Fruit fly (Drosophila melanogaster) whole organism, wandering third instar larva: Measurements from ENCODE around the gene Osi17.

Experiments
- Abd-B ChIP-seq: fragments of >200 bp; optimal IDR thresholded peaks from 2 replicates; lab custom pipeline; 2017; ENCODE audit warnings: missing biosample characterization, missing genetic modification characterization
- CG32264 ChIP-seq: fragments of 200-800 bp; sonication (Bioruptor generic); optimal IDR thresholded peaks from 2 replicates; lab custom pipeline; 2016; ENCODE audit warnings: missing biosample characterization, missing genetic modification characterization
- CG9705 ChIP-seq: fragments of 200-800 bp; sonication (Bioruptor generic); optimal IDR thresholded peaks from 2 replicates; lab custom pipeline; 2018; ENCODE audit warnings: missing biosample characterization, mild to moderate bottlenecking, missing genetic modification characterization
- CrebA ChIP-seq: fragments of 200-800 bp; sonication (Bioruptor generic); optimal IDR thresholded peaks from 2 replicates; lab custom pipeline; 2016; ENCODE audit warnings: missing biosample characterization, mild to moderate bottlenecking, missing genetic modification characterization, borderline replicate concordance
- Dfd ChIP-seq: fragments of >200 bp; optimal IDR thresholded peaks from 2 replicates; lab custom pipeline; 2017; ENCODE audit warnings: missing biosample characterization, missing genetic modification characterization
- Dif ChIP-seq: fragments of 200-275, 200-300 bp; sonication (Bioruptor generic); optimal IDR thresholded peaks from 2 replicates; lab custom pipeline; 2018; ENCODE audit warnings: missing biosample characterization, missing genetic modification characterization; ENCODE audit not compliant: partially characterized antibody
- GATAd ChIP-seq: sonication (Bioruptor generic); optimal IDR thresholded peaks from 2 replicates; lab custom pipeline; 2016; ENCODE audit warnings: missing biosample characterization, missing genetic modification characterization
- HLH106 ChIP-seq: fragments of 200-800 bp; optimal IDR thresholded peaks from 3 replicates; lab custom pipeline; 2019; ENCODE audit warnings: missing biosample characterization, mild to moderate bottlenecking, missing genetic modification characterization, moderate library complexity
- Hnf4 ChIP-seq: fragments of 200-800 bp; sonication (Bioruptor generic); optimal IDR thresholded peaks from 2 replicates; lab custom pipeline; 2016; ENCODE audit warnings: missing biosample characterization, mild to moderate bottlenecking, missing genetic modification characterization
- Hr78 ChIP-seq: fragments of >200 bp; optimal IDR thresholded peaks from 2 replicates; lab custom pipeline; 2017; ENCODE audit warnings: missing biosample characterization, missing genetic modification characterization
- Hr83 ChIP-seq: fragments of 200-300 bp; sonication (Bioruptor generic); optimal IDR thresholded peaks from 2 replicates; lab custom pipeline; 2016; ENCODE audit warnings: missing biosample characterization, mild to moderate bottlenecking, missing genetic modification characterization, moderate library complexity; ENCODE audit not compliant: poor library complexity, severe bottlenecking
- Jra ChIP-seq: sonication (Bioruptor generic); optimal IDR thresholded peaks from 2 replicates; lab custom pipeline; 2016; ENCODE audit warnings: missing biosample characterization, missing genetic modification characterization
- OdsH ChIP-seq: fragments of 200-800 bp; sonication (Bioruptor generic); optimal IDR thresholded peaks from 2 replicates; lab custom pipeline; 2016; ENCODE audit warnings: missing biosample characterization, mild to moderate bottlenecking, missing genetic modification characterization
- Rel ChIP-seq, 2 experiments: fragments of 200-800 bp; sonication (Bioruptor generic) in 1 of 2; optimal IDR thresholded peaks; 2 replicates in 1 of 2; 3 replicates in 1 of 2; lab custom pipeline; 2016 to 2019; ENCODE audit warnings: mild to moderate bottlenecking in 2 of 2, missing biosample characterization in 2 of 2, missing genetic modification characterization in 2 of 2, moderate library complexity in 1 of 2
- Sp1 ChIP-seq: fragments of 200-800 bp; sonication (Bioruptor generic); optimal IDR thresholded peaks from 3 replicates; lab custom pipeline; 2019; ENCODE audit warnings: missing biosample characterization, mild to moderate bottlenecking, missing genetic modification characterization, moderate library complexity
- Vsx2 ChIP-seq: fragments of 200-300, 225-300 bp; sonication (Bioruptor generic); optimal IDR thresholded peaks from 2 replicates; lab custom pipeline; 2018; ENCODE audit warnings: missing biosample characterization, missing genetic modification characterization; ENCODE audit not compliant: partially characterized antibody
- br ChIP-seq: fragments of 200-800 bp; sonication (Bioruptor generic); optimal IDR thresholded peaks from 2 replicates; lab custom pipeline; 2016; ENCODE audit warnings: missing biosample characterization, missing genetic modification characterization
- brk ChIP-seq: fragments of 200-800 bp; sonication (Bioruptor generic); optimal IDR thresholded peaks from 2 replicates; lab custom pipeline; 2016; ENCODE audit warnings: missing biosample characterization, mild to moderate bottlenecking, missing genetic modification characterization
- dl ChIP-seq, 2 experiments: fragments of 175-275, 200-275 bp in 1 of 2; fragments of 200-275 bp in 1 of 2; sonication (Bioruptor generic); optimal IDR thresholded peaks; lab custom pipeline; 2018; ENCODE audit warnings: mild to moderate bottlenecking in 2 of 2, missing biosample characterization in 2 of 2, missing genetic modification characterization in 2 of 2, moderate library complexity in 2 of 2; ENCODE audit not compliant: partially characterized antibody in 2 of 2, insufficient read depth in 1 of 2
- dmrt93B ChIP-seq: fragments of 200-800 bp; sonication (Bioruptor generic); optimal IDR thresholded peaks from 2 replicates; lab custom pipeline; 2018; ENCODE audit warnings: missing biosample characterization, mild to moderate bottlenecking, missing genetic modification characterization
- ey ChIP-seq: fragments of 200-800 bp; sonication (Bioruptor generic); optimal IDR thresholded peaks from 2 replicates; lab custom pipeline; 2016; ENCODE audit warnings: missing biosample characterization, missing genetic modification characterization
- foxo ChIP-seq, 2 experiments: fragments of 200-800 bp; sonication (Bioruptor generic); optimal IDR thresholded peaks; 2 replicates in 1 of 2; 3 replicates in 1 of 2; lab custom pipeline; 2016 to 2017; ENCODE audit warnings: missing biosample characterization in 2 of 2, missing genetic modification characterization in 2 of 2
- fru ChIP-seq: fragments of 200-800 bp; sonication (Bioruptor generic); optimal IDR thresholded peaks from 3 replicates; lab custom pipeline; 2016; ENCODE audit warnings: missing biosample characterization, mild to moderate bottlenecking, missing genetic modification characterization
- h ChIP-seq: fragments of 200-800 bp; sonication (Bioruptor generic); optimal IDR thresholded peaks from 3 replicates; lab custom pipeline; 2016; ENCODE audit warnings: missing biosample characterization, mild to moderate bottlenecking, missing genetic modification characterization
- jim ChIP-seq: fragments of 175-275, 200-325 bp; sonication (Bioruptor generic); optimal IDR thresholded peaks from 2 replicates; lab custom pipeline; 2016; ENCODE audit warnings: missing biosample characterization, mild to moderate bottlenecking, missing genetic modification characterization
- lola ChIP-seq: fragments of >200 bp; optimal IDR thresholded peaks from 2 replicates; lab custom pipeline; 2017; ENCODE audit warnings: missing biosample characterization, missing genetic modification characterization
- pan ChIP-seq: fragments of >200 bp; optimal IDR thresholded peaks from 2 replicates; lab custom pipeline; 2017
- rgr ChIP-seq: fragments of 200-800 bp; sonication (Bioruptor generic); optimal IDR thresholded peaks from 3 replicates; lab custom pipeline; 2016; ENCODE audit warnings: missing biosample characterization, mild to moderate bottlenecking, missing genetic modification characterization
- sv ChIP-seq: fragments of 200-800 bp; sonication (Bioruptor generic); optimal IDR thresholded peaks from 3 replicates; lab custom pipeline; 2016; ENCODE audit warnings: missing biosample characterization, missing genetic modification characterization
- tai ChIP-seq: sonication (Bioruptor generic); optimal IDR thresholded peaks from 2 replicates; lab custom pipeline; 2016; ENCODE audit warnings: missing biosample characterization, missing genetic modification characterization
- usp ChIP-seq: fragments of >200 bp; optimal IDR thresholded peaks from 2 replicates; lab custom pipeline; 2017; ENCODE audit warnings: missing biosample characterization, missing genetic modification characterization
- woc ChIP-seq: sonication (Bioruptor generic); optimal IDR thresholded peaks from 2 replicates; lab custom pipeline; 2016; ENCODE audit warnings: missing biosample characterization, mild to moderate bottlenecking, missing genetic modification characterization

Gene Osi17

DNA sequence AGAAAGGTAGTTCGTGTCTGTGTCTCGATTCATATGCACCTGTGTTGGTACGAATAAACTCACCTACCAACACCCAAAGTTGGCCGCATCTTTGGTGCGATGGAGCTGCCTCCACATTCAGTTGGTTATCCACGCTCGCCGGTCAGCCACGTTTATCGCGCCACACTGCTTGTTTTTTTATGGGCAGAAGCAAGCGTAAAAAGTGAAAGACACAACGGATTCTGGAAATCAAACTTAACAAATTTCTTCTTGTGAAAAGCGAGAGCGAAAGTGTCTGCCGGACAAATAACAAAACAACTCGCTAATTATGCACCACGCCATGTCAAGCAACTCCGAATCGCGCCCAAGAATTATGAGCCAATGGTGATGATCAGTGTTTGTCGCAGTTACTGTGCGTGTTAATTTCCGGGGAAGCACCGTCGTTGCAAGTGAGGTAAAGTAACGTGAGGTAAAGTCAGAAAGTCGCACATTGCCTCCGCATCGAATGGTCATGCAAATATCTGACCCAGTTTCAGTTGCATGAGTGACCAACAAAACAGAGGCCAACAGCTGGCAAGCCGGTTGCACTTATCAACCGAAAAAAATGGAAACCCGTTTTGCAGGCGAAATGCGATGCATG lies at the start of gene Osi17:
Gene Osi17 (plus strand): TSS at position 132 of the 619 bp plus-strand sequence.
- TF ChIP-seq woc (GFP tag; lab: Kevin White, UChicago) (no peak), fru (GFP tag; lab: Kevin White, UChicago) (peak; percentile 16)
- TF ChIP-seq, all 38 proteins: peak for 1

DNA sequence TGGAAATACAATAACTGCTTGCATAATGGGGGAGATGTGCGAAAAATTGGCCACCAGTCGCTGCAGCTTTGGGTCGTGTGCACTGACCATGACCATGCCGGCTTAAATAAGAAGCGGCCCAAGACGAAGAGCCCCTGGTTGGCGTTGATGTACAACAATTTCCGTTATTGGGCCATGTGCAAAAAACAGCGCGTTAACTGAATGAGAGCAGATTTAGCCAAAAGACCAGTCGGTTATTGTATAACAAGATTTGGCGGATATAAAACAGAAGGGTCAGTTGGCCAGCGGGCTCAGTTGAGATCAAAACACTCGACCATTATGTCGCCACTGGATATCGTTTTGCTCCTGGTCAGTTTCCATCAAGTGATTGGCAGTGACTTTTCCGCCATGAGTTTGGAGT lies 47.9 kb upstream of the Osi17 start, which contains the start of gene Osi10a:
Gene Osi10a (plus strand): TSS at position 301 of the 400 bp plus-strand sequence.
- TF ChIP-seq usp (GFP tag; lab: Kevin White, UChicago) (no peak), Dfd (GFP tag; lab: Kevin White, UChicago) (no peak), brk (no peak), jim (GFP tag; lab: Kevin White, UChicago) (no peak), fru (GFP tag; lab: Kevin White, UChicago) (no peak), Hr78 (GFP tag; lab: Kevin White, UChicago) (no peak), sv (GFP tag; lab: Kevin White, UChicago) (no peak), foxo (GFP tag; optimal IDR thresholded peaks at IDR 0.05; lab: Kevin White, UChicago) (no peak), woc (GFP tag; lab: Kevin White, UChicago) (no peak), ey (no peak), CG9705 (no peak), br (GFP tag; lab: Kevin White, UChicago) (no peak), pan (lab: Kevin White, UChicago) (no peak), HLH106 (tag; lab: Kevin White, UChicago) (no peak), Abd-B (GFP tag; lab: Kevin White, UChicago) (no peak), CrebA (GFP tag; lab: Kevin White, UChicago) (no peak), GATAd (GFP tag; lab: Kevin White, UChicago) (no peak), OdsH (no peak), Rel (GFP tag; optimal IDR thresholded peaks at IDR 0.05; lab: Kevin White, UChicago) (no peak), Rel (tag; optimal IDR thresholded peaks at IDR 0.05; lab: Kevin White, UChicago) (no peak)

DNA sequence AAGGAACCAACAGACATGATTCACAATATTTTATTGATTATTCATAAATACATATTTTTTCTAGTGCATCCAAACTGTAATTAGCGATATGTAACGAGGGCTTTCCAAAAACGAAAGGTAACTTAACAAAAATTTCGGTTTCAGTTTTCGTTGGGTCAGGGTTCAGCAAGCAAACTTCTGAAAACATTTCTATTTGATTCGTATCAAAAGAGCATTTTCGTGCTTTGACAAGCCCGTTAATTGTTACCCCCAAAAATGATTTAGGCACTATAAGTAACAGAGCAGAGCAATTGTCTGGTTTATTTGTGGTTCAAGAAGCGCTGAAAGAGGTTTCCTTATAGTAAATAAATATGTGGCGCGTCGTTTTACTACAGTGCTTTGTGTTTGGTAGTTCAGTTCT lies 45.7 kb upstream of the Osi17 start, which contains the start of gene Osi10b:
Gene Osi10b (plus strand): TSS at position 301 of the 400 bp plus-strand sequence.
- TF ChIP-seq tai (GFP tag; lab: Kevin White, UChicago) (no peak), GATAd (GFP tag; lab: Kevin White, UChicago) (no peak), brk (no peak), dl (GFP tag; optimal IDR thresholded peaks at IDR 0.05; lab: Kevin White, UChicago; ENCODE audit: insufficient read depth in 1 of 2, partially characterized antibody in 2 of 2) (no peak), Hr78 (GFP tag; lab: Kevin White, UChicago) (no peak), Jra (GFP tag; lab: Kevin White, UChicago) (no peak), br (GFP tag; lab: Kevin White, UChicago) (no peak), CG32264 (no peak), OdsH (no peak), Abd-B (GFP tag; lab: Kevin White, UChicago) (no peak), dmrt93B (no peak), Hr83 (GFP tag; lab: Kevin White, UChicago) (no peak), woc (GFP tag; lab: Kevin White, UChicago) (no peak), Vsx2 (GFP tag; lab: Kevin White, UChicago) (no peak), usp (GFP tag; lab: Kevin White, UChicago) (no peak)

DNA sequence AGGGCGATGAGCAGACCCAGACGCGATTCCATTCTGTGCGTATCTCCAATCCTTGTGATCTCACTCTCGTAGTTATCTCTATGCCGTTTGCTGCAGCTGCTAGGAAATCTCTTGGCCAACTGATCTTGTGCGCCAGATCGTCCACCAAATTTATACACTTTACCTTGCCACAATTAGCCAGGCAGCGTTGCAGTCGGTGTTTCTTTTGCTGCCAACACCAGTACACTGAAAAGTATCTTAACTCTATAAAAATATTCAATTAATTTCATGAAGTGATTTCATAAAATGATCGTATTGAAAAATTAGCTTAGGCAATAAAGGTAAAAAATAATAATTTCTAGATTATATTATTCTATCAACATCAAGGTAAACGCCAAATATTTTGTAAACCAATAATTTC lies 42.9 kb upstream of the Osi17 start, which contains the start of gene Osi11:
Gene Osi11 (minus strand): TSS at position 101 of the 400 bp plus-strand sequence.
- no peak for TF ChIP-seq lola (GFP tag; lab: Kevin White, UChicago)
- no peak for TF ChIP-seq h
- TF ChIP-seq Hnf4 (GFP tag; lab: Kevin White, UChicago), result no peak
- no peak for TF ChIP-seq CrebA (GFP tag; lab: Kevin White, UChicago)
- TF ChIP-seq Dfd (GFP tag; lab: Kevin White, UChicago), result no peak
- no peak for TF ChIP-seq HLH106 (tag; lab: Kevin White, UChicago)
- TF ChIP-seq CG32264, result no peak
- no peak for TF ChIP-seq sv (GFP tag; lab: Kevin White, UChicago)
- TF ChIP-seq Dif (GFP tag; lab: Kevin White, UChicago), result no peak
- TF ChIP-seq ey, result no peak
- TF ChIP-seq br (GFP tag; lab: Kevin White, UChicago), result no peak
- no peak for TF ChIP-seq Abd-B (GFP tag; lab: Kevin White, UChicago)
- TF ChIP-seq rgr (GFP tag; lab: Kevin White, UChicago), result no peak
- no peak for TF ChIP-seq pan (lab: Kevin White, UChicago)
- TF ChIP-seq foxo (GFP tag; optimal IDR thresholded peaks at IDR 0.05; lab: Kevin White, UChicago), result no peak
- TF ChIP-seq Jra (GFP tag; lab: Kevin White, UChicago), result no peak
- TF ChIP-seq jim (GFP tag; lab: Kevin White, UChicago), result no peak
- TF ChIP-seq Sp1, result no peak
- no peak for TF ChIP-seq dl (GFP tag; optimal IDR thresholded peaks at IDR 0.05; lab: Kevin White, UChicago; ENCODE audit: insufficient read depth in 1 of 2, partially characterized antibody in 2 of 2)
- TF ChIP-seq Hr83 (GFP tag; lab: Kevin White, UChicago), result no peak
